Worm (Caenorhabditis elegans) whole organism, midembryonic: ENCODE data around the gene F42G4.7.
A peak's percentile ranks its signal among the peaks of the same experiment; 100 is the strongest.
"Not testable (repeated sequence)": the region's sequence is repeated elsewhere in the genome, so short reads cannot be mapped to it uniquely, and the experiment has no call there.

Source experiments
- T22C8.4 ChIP-seq: fragments of 200-800 bp; sonication (Bioruptor generic); IDR thresholded peaks from 2 replicates; pipeline ENCODE4 v1.3.6; 2022; ENCODE audit warnings: missing genetic modification characterization, missing compliant biosample characterization
- cog-1 ChIP-seq: sonication (generic microtip); optimal IDR thresholded peaks from 2 replicates; lab custom pipeline; 2016; ENCODE audit warnings: missing genetic modification characterization, missing compliant biosample characterization
- flt-1 ChIP-seq: fragments of 200-800 bp; sonication (Bioruptor generic); IDR thresholded peaks from 2 replicates; pipeline ENCODE4 v1.3.6; 2022; ENCODE audit warnings: missing genetic modification characterization, missing compliant biosample characterization
- klf-2 ChIP-seq: fragments of 200-800 bp; sonication (Bioruptor generic); conservative IDR thresholded peaks from 2 replicates; pipeline ENCODE4 v1.3.6; 2022; ENCODE audit warnings: missing genetic modification reagents, missing genetic modification characterization, missing compliant biosample characterization
- med-1 ChIP-seq: sonication (generic microtip); optimal IDR thresholded peaks from 2 replicates; lab custom pipeline; 2017; ENCODE audit warnings: missing genetic modification characterization, mild to moderate bottlenecking, missing compliant biosample characterization, antibody characterized with exemption, missing genetic modification reagents; ENCODE audit not compliant: insufficient read depth
- ref-1 ChIP-seq: fragments of 200-800 bp; sonication (Bioruptor generic); conservative IDR thresholded peaks from 2 replicates; pipeline ENCODE4 v1.3.6; 2022; ENCODE audit warnings: missing genetic modification reagents, missing genetic modification characterization, missing compliant biosample characterization
- tab-1 ChIP-seq: fragments of 200-800 bp; sonication (Bioruptor generic); IDR thresholded peaks from 2 replicates; pipeline ENCODE4 v1.3.6; 2022; ENCODE audit warnings: missing genetic modification characterization, missing compliant biosample characterization
- ztf-23 ChIP-seq: fragments of 200-800 bp; sonication (Bioruptor generic); IDR thresholded peaks from 2 replicates; pipeline ENCODE4 v1.3.6; 2022; ENCODE audit warnings: missing genetic modification reagents, missing genetic modification characterization, missing compliant biosample characterization
- ztf-29 ChIP-seq: fragments of 200-800 bp; sonication (Bioruptor generic); IDR thresholded peaks from 2 replicates; pipeline ENCODE4 v1.3.6; 2022; ENCODE audit warnings: missing genetic modification reagents, missing genetic modification characterization, missing compliant biosample characterization

F42G4.7 gene

ce11 chrII:13076301-13076916 is 29.3 kb upstream of the F42G4.7 start:
- no peak for TF ChIP-seq T22C8.4 (GFP tag; lab: Robert Waterston, UW)

- TF ChIP-seq tab-1 (GFP tag; lab: Robert Waterston, UW) (no peak), klf-2 (GFP tag; lab: Robert Waterston, UW) (no peak), flt-1 (no peak), ztf-29 (GFP tag; lab: Robert Waterston, UW) (no peak), cog-1 (tag; lab: Kevin White, UChicago) (no peak), T22C8.4 (GFP tag; lab: Robert Waterston, UW) (no peak), med-1 (GFP tag; lab: Kevin White, UChicago) (no peak), ref-1 (no peak), ztf-23 (no peak)
Observed at ce11 chrII:13073742-13074141, 26.7 kb upstream of the F42G4.7 start.

DNA sequence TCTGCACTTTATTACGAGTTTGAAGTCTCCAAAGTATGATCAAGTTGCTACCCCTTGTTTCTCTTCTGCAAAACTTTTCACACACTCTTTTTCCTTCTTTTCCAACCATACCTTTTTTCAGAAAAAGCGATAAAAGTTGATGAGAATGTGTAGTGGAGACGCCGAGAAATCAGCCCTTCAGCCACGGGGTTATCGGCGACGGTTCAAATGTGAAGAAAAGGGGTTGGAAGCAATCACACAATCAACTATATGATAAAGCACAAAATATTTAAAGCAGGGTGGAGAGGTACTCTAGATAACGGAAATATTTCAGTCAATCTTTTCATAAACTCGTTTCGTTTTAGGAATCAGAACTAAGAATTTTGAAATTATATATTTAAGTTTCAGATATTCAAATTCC is 26.0 kb upstream of the F42G4.7 start, which contains the start of gene F42G4.5:
TSS of gene F42G4.5 (plus strand) at position 379 of the 400 bp plus-strand sequence.
- TF ChIP-seq med-1 (GFP tag; lab: Kevin White, UChicago) (no peak), ztf-23 (no peak), klf-2 (GFP tag; lab: Robert Waterston, UW) (no peak), ztf-29 (GFP tag; lab: Robert Waterston, UW) (no peak), ref-1 (no peak), T22C8.4 (GFP tag; lab: Robert Waterston, UW) (no peak), flt-1 (no peak), tab-1 (GFP tag; lab: Robert Waterston, UW) (no peak), cog-1 (tag; lab: Kevin White, UChicago) (no peak)

DNA sequence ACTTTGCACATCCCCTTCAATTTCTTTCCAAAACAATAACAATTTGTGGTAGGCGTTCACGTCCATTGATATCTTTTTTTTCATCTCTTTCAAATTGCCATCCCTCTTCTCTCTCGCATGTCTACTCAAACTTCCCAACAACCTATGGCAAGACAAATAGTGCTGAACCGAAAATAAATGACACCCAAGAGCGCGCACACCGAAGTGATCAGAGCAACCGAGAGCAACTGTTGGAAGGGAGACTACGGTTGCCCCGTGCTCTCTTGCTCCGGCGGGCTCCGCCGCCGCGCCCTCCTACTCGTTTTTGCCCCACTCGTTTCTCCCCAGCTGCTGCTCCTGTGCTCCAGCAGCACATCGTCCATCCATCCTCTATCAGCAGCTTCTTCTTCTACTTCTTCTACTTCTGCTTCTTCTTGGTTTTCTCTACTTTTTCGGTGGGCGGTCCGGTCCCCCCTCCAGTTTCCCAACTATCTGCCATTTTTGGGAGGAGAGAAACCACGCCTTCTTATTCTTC is 19.7 kb upstream of the F42G4.7 start:
- TF ChIP-seq tab-1 (GFP tag; lab: Robert Waterston, UW) (0 out of 2 replicates have a peak, but pooled peaks have one; percentile 21), flt-1 (no peak)

DNA sequence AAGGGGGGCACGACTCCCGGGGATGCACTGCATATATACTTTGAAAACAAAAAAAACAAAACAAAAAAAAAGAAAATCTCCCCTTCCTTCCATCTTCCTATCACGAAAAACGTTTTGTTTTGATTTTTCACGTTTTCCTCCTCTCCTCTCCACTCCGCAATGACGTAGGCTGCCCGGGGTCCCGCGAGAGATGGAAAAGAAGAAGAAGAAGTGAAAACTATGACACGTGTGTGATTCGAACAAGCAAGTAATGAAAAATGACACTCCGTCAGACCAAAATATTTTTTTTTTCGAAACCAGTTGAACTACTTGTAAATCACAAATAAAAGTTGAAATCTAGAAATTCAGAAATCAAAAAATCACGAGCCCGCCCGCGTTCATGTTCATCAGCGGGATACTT is 18.2 kb upstream of the F42G4.7 start:
- TF ChIP-seq med-1 (GFP tag; lab: Kevin White, UChicago) = no peak
- TF ChIP-seq klf-2 (GFP tag; lab: Robert Waterston, UW) = no peak
- TF ChIP-seq flt-1 = no peak
- no peak for TF ChIP-seq T22C8.4 (GFP tag; lab: Robert Waterston, UW)
- TF ChIP-seq cog-1 (tag; lab: Kevin White, UChicago) = no peak
- TF ChIP-seq tab-1 (GFP tag; lab: Robert Waterston, UW) = no peak
- no peak for TF ChIP-seq ztf-29 (GFP tag; lab: Robert Waterston, UW)
- TF ChIP-seq ref-1 = no peak
- no peak for TF ChIP-seq ztf-23

ce11 chrII:13059196-13059595 is 12.1 kb upstream of the F42G4.7 start:
- TF ChIP-seq ztf-29 (GFP tag; lab: Robert Waterston, UW) (no peak), tab-1 (GFP tag; lab: Robert Waterston, UW) (no peak), med-1 (GFP tag; lab: Kevin White, UChicago) (no peak), ztf-23 (no peak), klf-2 (GFP tag; lab: Robert Waterston, UW) (no peak), ref-1 (no peak), cog-1 (tag; lab: Kevin White, UChicago) (no peak), flt-1 (no peak), T22C8.4 (GFP tag; lab: Robert Waterston, UW) (no peak)

- TF ChIP-seq ztf-29 (GFP tag; lab: Robert Waterston, UW) (no peak), ztf-23 (no peak), cog-1 (tag; lab: Kevin White, UChicago) (no peak), med-1 (GFP tag; lab: Kevin White, UChicago) (no peak), ref-1 (no peak), klf-2 (GFP tag; lab: Robert Waterston, UW) (no peak)
Observed at ce11 chrII:13056580-13056979, 9.5 kb upstream of the F42G4.7 start, which contains the start of gene zyx-1. zyx-1 (plus strand) TSS chrII:13056910.

- TF ChIP-seq T22C8.4 (GFP tag; lab: Robert Waterston, UW) = no peak
- no peak for TF ChIP-seq ztf-23
- no peak for TF ChIP-seq med-1 (GFP tag; lab: Kevin White, UChicago)
- TF ChIP-seq flt-1 = no peak
- no peak for TF ChIP-seq ref-1
- TF ChIP-seq tab-1 (GFP tag; lab: Robert Waterston, UW) = no peak
- no peak for TF ChIP-seq cog-1 (tag; lab: Kevin White, UChicago)
- TF ChIP-seq ztf-29 (GFP tag; lab: Robert Waterston, UW) = no peak
- no peak for TF ChIP-seq klf-2 (GFP tag; lab: Robert Waterston, UW)
Observed at ce11 chrII:13053443-13053842, 6.4 kb upstream of the F42G4.7 start.

ce11 chrII:13050050-13050449 is 3.0 kb upstream of the F42G4.7 start:
- TF ChIP-seq T22C8.4 (GFP tag; lab: Robert Waterston, UW) (no peak), klf-2 (GFP tag; lab: Robert Waterston, UW) (no peak), ref-1 (no peak), flt-1 (no peak), ztf-29 (GFP tag; lab: Robert Waterston, UW) (no peak), ztf-23 (no peak), med-1 (GFP tag; lab: Kevin White, UChicago) (no peak), tab-1 (GFP tag; lab: Robert Waterston, UW) (no peak), cog-1 (tag; lab: Kevin White, UChicago) (no peak)

DNA sequence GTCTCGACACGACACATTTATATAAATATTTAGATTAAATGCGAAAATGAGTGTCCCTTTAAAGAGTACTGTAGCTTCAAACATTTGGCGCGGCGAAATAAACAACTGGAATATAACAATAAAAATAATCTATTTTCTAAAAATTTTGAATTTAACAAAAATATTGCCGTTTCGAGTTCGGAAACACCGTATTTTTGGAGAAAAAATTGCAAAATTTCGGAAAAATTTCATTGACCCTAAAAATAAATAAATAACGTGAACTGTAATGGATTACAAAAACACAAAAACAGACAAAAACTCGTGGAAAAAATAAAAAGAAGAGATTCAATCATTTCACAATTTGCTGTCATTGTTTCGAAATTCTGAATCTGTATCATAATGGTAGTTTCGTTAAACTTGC is 519 bp upstream of the F42G4.7 start, which contains the start of gene F42G4.2:
TSS of gene F42G4.2 (plus strand) at position 301 of the 400 bp plus-strand sequence.
- TF ChIP-seq T22C8.4 (GFP tag; lab: Robert Waterston, UW); klf-2 (GFP tag; lab: Robert Waterston, UW); ztf-23: not testable (repeated sequence)
